Worm (Caenorhabditis elegans) whole organism, early embryonic: ENCODE results near the gene sas-5.

Source experiments
- B0310.2 ChIP-seq: sonication (generic microtip); optimal IDR thresholded peaks from 2 replicates; lab custom pipeline; 2016; ENCODE audit warnings: mild to moderate bottlenecking, missing genetic modification characterization, missing compliant biosample characterization
- F13C5.2 ChIP-seq: sonication (generic microtip); optimal IDR thresholded peaks from 2 replicates; lab custom pipeline; 2017; ENCODE audit warnings: mild to moderate bottlenecking, missing genetic modification characterization, inconsistent platforms, missing compliant biosample characterization
- aly-1 ChIP-seq: sonication (generic microtip); optimal IDR thresholded peaks from 2 replicates; lab custom pipeline; 2016; ENCODE audit warnings: missing genetic modification characterization, missing compliant biosample characterization
- ama-1 ChIP-seq: fragments of 150-350 bp; optimal IDR thresholded peaks from 2 replicates; lab custom pipeline; 2014
- ceh-13 ChIP-seq: fragments of 200-800 bp; sonication (Bioruptor generic); optimal IDR thresholded peaks from 2 replicates; lab custom pipeline; 2018; ENCODE audit warnings: mild to moderate bottlenecking, missing genetic modification characterization, missing compliant biosample characterization
- ceh-36 ChIP-seq: sonication (generic microtip); optimal IDR thresholded peaks from 2 replicates; lab custom pipeline; 2016; ENCODE audit warnings: missing genetic modification characterization, inconsistent platforms, missing compliant biosample characterization
- ets-7 ChIP-seq: sonication (generic microtip); optimal IDR thresholded peaks from 2 replicates; lab custom pipeline; 2016; ENCODE audit warnings: missing genotype, missing genetic modification characterization, missing compliant biosample characterization
- flt-1 ChIP-seq: fragments of 200-800 bp; sonication (Bioruptor generic); IDR thresholded peaks from 2 replicates; pipeline ENCODE4 v1.3.6; 2022; ENCODE audit warnings: missing genetic modification characterization, missing compliant biosample characterization
- hmbx-1 ChIP-seq: sonication (generic microtip); optimal IDR thresholded peaks from 2 replicates; lab custom pipeline; 2016; ENCODE audit warnings: mild to moderate bottlenecking, missing genetic modification characterization, missing compliant biosample characterization
- hmg-4 ChIP-seq: fragments of 200-800 bp; sonication (Bioruptor generic); optimal IDR thresholded peaks from 2 replicates; lab custom pipeline; 2018; ENCODE audit warnings: mild to moderate bottlenecking, missing genetic modification characterization, missing compliant biosample characterization
- hnd-1 ChIP-seq: sonication (generic microtip); optimal IDR thresholded peaks from 2 replicates; lab custom pipeline; 2016; ENCODE audit warnings: missing genetic modification characterization, missing compliant biosample characterization
- pes-1 ChIP-seq: fragments of 200-800 bp; sonication (Bioruptor generic); IDR thresholded peaks from 2 replicates; pipeline ENCODE4 v1.3.6; 2022; ENCODE audit warnings: missing genetic modification reagents, missing genetic modification characterization, missing compliant biosample characterization
- scrt-1 ChIP-seq: fragments of 200-800 bp; sonication (Bioruptor generic); IDR thresholded peaks from 2 replicates; pipeline ENCODE4 v1.3.6; 2022; ENCODE audit warnings: missing genetic modification characterization, missing compliant biosample characterization
- sea-1 ChIP-seq: fragments of 200-800 bp; sonication (Bioruptor generic); conservative IDR thresholded peaks from 2 replicates; pipeline ENCODE4 v1.3.6; 2022; ENCODE audit warnings: missing genetic modification characterization, missing compliant biosample characterization
- tbx-11 ChIP-seq: fragments of 200-800 bp; sonication (Bioruptor generic); IDR thresholded peaks from 2 replicates; pipeline ENCODE4 v1.3.6; 2022; ENCODE audit warnings: missing genetic modification characterization, missing compliant biosample characterization
- tbx-37 ChIP-seq: fragments of 200-800 bp; sonication (Bioruptor generic); conservative IDR thresholded peaks from 2 replicates; pipeline ENCODE4 v1.3.6; 2022; ENCODE audit warnings: missing genetic modification reagents, missing genetic modification characterization, missing compliant biosample characterization
- tra-4 ChIP-seq: sonication (generic microtip); optimal IDR thresholded peaks from 2 replicates; lab custom pipeline; 2017; ENCODE audit warnings: missing genetic modification characterization, missing compliant biosample characterization

The sas-5 gene

DNA sequence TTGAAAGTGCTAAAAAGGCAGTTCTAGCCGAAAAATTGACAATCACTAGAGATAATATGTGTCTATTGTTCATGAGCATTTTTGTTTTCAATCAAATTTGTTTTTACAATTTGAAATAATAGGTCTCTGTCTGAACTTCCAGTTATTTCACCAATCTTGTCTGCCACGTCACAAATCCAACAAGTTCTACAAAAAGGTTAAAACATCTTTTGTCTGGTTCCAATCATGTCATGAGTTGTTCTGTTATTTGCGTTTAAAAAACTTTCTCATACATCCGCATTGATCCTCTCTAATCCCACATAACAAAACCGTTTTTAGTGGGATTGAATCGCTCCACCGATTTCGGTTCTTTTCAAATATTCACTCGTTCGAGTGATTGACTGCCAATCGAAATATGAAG lies 9.7 kb upstream of the sas-5 start, which contains the start of gene F35B12.9:
Gene F35B12.9 (plus strand): TSS at position 372 of the 400 bp plus-strand sequence.
- TF ChIP-seq pes-1 (GFP tag; lab: Robert Waterston, UW): no peak
- TF ChIP-seq tbx-37 (GFP tag; lab: Robert Waterston, UW): no peak
- TF ChIP-seq tbx-11 (GFP tag; lab: Robert Waterston, UW): no peak
- no peak for TF ChIP-seq hmg-4 (GFP tag; lab: Kevin White, UChicago)
- no peak for TF ChIP-seq ama-1 (lab: Kevin White, UChicago)
- TF ChIP-seq scrt-1 (GFP tag; lab: Robert Waterston, UW): no peak

DNA sequence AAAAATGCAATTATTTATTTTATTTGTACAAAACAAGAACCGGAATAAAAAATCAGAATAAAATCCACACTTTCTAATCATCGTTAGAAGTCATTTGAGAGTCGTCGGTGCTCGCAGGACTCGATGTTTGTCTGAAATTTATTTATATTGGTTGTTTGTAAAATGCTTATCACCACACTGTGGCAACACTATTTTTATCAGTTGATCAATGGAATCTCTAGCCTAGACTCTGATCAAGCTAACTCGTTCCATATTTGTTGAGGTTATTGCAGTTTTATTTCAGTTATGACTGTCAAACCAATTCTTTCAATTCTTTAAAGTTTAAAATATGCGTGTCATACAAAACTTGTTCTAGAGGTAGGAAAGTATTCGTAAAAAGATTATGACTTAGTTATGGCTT lies 6.1 kb upstream of the sas-5 start, which contains the start of gene dhs-20:
Gene dhs-20 (minus strand): TSS at position 80 of the 400 bp plus-strand sequence.
- TF ChIP-seq hmg-4 (GFP tag; lab: Kevin White, UChicago) (no peak), hnd-1 (tag; lab: Kevin White, UChicago) (no peak), ama-1 (lab: Kevin White, UChicago) (no peak), hmbx-1 (tag; lab: Kevin White, UChicago) (no peak), scrt-1 (GFP tag; lab: Robert Waterston, UW) (no peak), ceh-36 (tag; lab: Kevin White, UChicago) (no peak), ceh-13 (no peak), pes-1 (GFP tag; lab: Robert Waterston, UW) (no peak), flt-1 (GFP tag; lab: Robert Waterston, UW) (no peak), tbx-11 (GFP tag; lab: Robert Waterston, UW) (no peak), B0310.2 (no peak), sea-1 (no peak), aly-1 (no peak), tra-4 (tag; lab: Kevin White, UChicago) (no peak), ets-7 (tag; lab: Kevin White, UChicago) (no peak), F13C5.2 (no peak), tbx-37 (GFP tag; lab: Robert Waterston, UW) (no peak)

DNA sequence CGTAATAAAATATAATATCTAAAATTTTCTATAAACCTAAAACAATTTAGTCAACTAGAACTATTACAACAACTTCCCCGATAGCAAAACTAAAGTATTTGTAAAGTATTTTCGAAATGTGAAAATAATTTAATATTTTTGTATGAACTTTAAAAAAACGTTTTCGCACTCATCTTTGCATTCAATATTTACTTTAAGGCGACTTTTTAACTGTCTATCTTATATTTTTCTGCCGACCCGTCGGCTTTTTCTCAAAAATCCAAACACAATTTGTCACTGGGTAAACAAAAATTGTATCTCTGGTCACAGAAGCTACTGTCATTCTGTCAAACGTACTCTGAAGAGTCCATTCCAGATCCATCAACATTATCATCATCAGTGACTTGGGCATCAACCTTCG lies 5.3 kb upstream of the sas-5 start:
- TF ChIP-seq B0310.2 (no peak), ets-7 (tag; lab: Kevin White, UChicago) (no peak), scrt-1 (GFP tag; lab: Robert Waterston, UW) (no peak), hnd-1 (tag; lab: Kevin White, UChicago) (no peak), sea-1 (no peak)

- TF ChIP-seq aly-1 (no peak), hmbx-1 (tag; lab: Kevin White, UChicago) (no peak), ceh-13 (no peak), tra-4 (tag; lab: Kevin White, UChicago) (no peak), hmg-4 (GFP tag; lab: Kevin White, UChicago) (no peak), sea-1 (no peak), B0310.2 (no peak), ets-7 (tag; lab: Kevin White, UChicago) (no peak), hnd-1 (tag; lab: Kevin White, UChicago) (no peak)
These were observed 4.1 kb upstream of the sas-5 start, which contains the start of gene idpp-16 for ce11 chrV:11606424-11606823. Gene idpp-16 (minus strand): TSS chrV:11606524.

- TF ChIP-seq ceh-13: no peak
- no peak for TF ChIP-seq hnd-1 (tag; lab: Kevin White, UChicago)
- TF ChIP-seq pes-1 (GFP tag; lab: Robert Waterston, UW): no peak
- TF ChIP-seq ets-7 (tag; lab: Kevin White, UChicago): no peak
These were observed 488 bp upstream of the sas-5 start, which contains the start of gene piit-1 for ce11 chrV:11610049-11610448. Gene piit-1 (minus strand): TSS chrV:11610149.

- TF ChIP-seq ceh-36 (tag; lab: Kevin White, UChicago) (no peak), scrt-1 (GFP tag; lab: Robert Waterston, UW) (no peak), B0310.2 (no peak), tra-4 (tag; lab: Kevin White, UChicago) (no peak), F13C5.2 (no peak), hmg-4 (GFP tag; lab: Kevin White, UChicago) (no peak), tbx-37 (GFP tag; lab: Robert Waterston, UW) (no peak), ceh-13 (no peak)
These were observed 2.5 kb downstream of the sas-5 start, which contains the start of gene tag-290 for ce11 chrV:11613007-11613406. Gene tag-290 (plus strand): TSS chrV:11613307.

DNA sequence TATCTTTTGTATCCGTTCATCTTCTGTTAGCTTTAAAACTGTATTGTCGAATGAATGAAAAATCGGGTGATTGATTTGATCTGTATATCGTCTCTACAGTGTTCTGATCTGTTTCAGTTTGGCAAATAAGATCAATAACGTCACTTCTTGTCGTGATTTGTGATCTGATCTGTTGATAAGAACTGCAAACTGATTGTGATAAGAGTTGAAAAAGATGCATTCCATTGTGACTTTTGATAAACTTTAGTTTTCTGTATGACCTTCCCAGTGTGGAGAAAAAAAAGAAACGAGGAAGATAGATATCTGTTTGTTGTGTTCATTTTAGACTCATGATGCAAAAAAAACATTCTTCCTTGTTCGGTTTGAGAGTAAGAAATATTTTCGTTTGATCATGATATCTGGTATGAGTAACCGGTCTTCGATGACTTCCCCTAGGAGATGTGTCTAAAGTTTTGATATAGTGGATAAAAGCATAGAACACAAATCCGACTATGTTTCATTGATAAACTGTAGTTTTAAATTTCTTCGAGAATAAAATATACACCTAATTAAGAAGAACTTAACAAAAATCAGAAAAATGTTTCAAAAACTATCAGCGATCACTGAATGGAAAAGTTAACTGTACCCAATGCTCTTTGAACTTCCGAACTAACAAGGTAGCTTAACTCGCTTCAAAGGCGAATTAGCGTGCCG lies 4.4 kb downstream of the sas-5 start:
- TF ChIP-seq F13C5.2: no peak

DNA sequence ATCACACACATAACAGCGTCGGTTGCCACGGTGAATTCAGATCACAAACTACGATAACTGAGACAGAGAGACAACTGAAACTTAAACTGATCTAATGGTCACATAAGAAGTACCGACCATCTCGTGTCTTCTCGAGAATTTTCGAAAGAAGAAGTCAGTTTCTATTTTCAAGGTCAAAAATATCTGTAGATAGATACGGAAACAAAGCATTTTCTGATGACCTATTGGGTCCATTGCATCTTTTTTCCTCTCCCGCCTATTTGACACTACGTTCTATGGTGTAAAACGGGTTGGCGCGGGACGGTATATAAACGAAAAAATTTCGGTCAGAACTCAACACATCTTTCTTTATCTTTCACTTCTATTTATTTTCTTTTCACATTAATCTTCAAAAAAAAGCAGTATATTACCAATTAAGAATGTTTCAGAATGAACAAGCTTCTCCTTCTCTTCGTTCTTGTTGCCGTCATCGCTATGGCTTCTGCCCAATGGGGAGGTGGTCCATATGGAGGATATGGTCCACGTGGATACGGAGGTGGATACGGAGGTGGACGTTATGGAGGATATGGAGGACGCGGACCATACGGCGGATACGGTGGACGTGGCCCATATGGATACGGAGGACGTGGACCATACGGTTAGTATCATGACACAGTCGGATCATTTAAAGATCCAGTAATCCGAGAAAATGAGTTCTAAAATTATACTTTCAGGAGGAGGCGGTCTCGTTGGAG lies 5.6 kb downstream of the sas-5 start, which contains the start of gene nlp-24:
Gene nlp-24 (plus strand): TSS at position 429 of the 734 bp plus-strand sequence.
- no peak for TF ChIP-seq hnd-1 (tag; lab: Kevin White, UChicago)
- TF ChIP-seq scrt-1 (GFP tag; lab: Robert Waterston, UW): no peak
- no peak for TF ChIP-seq flt-1 (GFP tag; lab: Robert Waterston, UW)
- TF ChIP-seq F13C5.2: no peak
- TF ChIP-seq ceh-13: no peak
- no peak for TF ChIP-seq B0310.2
- no peak for TF ChIP-seq ceh-36 (tag; lab: Kevin White, UChicago)
- TF ChIP-seq pes-1 (GFP tag; lab: Robert Waterston, UW): no peak
- no peak for TF ChIP-seq ets-7 (tag; lab: Kevin White, UChicago)
- no peak for TF ChIP-seq tbx-37 (GFP tag; lab: Robert Waterston, UW)
- no peak for TF ChIP-seq aly-1
- no peak for TF ChIP-seq tbx-11 (GFP tag; lab: Robert Waterston, UW)
